Fruit fly (Drosophila melanogaster) whole organism, adult: Measurements from ENCODE around the gene Rbm13.

ENCODE experiments used
- Crg-1 ChIP-seq: fragments of 200-800 bp; sonication (Bioruptor generic); optimal IDR thresholded peaks from 2 replicates; lab custom pipeline; 2016; ENCODE audit warnings: missing biosample characterization, missing genetic modification characterization

Rbm13 gene

DNA sequence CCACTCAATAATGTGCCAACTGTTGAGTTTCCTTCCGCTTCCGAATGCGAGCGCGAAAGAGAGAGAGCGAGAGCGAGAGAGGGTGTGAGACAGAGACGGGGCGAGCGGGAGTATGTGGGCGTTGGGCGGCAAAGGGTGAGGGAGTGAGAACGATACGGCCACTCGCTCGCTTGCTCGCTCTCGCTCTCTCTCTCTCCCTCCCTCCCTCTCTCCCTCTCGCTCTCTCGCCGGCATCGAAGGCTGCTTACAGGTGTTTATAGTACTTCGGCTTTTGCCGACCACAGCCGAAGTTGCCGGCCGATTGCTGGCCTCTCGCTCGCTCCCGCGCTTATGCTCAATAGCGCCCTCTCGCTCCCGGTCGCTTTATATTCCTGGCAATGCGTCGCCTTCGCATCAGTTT, 23.3 kb downstream of the Rbm13 start:
- TF ChIP-seq Crg-1: no peak
